Fruit fly (Drosophila melanogaster) whole organism, embryonic: ENCODE measurements around the gene CG5171.
A peak's percentile ranks its signal among the peaks of the same experiment; 100 is the strongest.

Experiments used
- Bteb2 ChIP-seq: fragments of 200-800 bp; sonication (Bioruptor generic); optimal IDR thresholded peaks from 2 replicates; lab custom pipeline; 2016; ENCODE audit warnings: missing biosample characterization, missing genetic modification characterization
- CG11696 ChIP-seq: fragments of 200-800 bp; sonication (Bioruptor generic); IDR thresholded peaks from 2 replicates; pipeline ENCODE4 v1.3.6; 2022; ENCODE audit warnings: missing biosample characterization, missing genetic modification characterization
- CG13287 ChIP-seq: fragments of 200-800 bp; sonication (Bioruptor generic); IDR thresholded peaks from 2 replicates; pipeline ENCODE4 v1.3.6; 2022; ENCODE audit warnings: missing biosample characterization, missing genetic modification characterization; ENCODE audit not compliant: partially characterized antibody
- CG14014 ChIP-seq: fragments of 200-800 bp; sonication (Bioruptor generic); IDR thresholded peaks from 2 replicates; pipeline ENCODE4 v1.3.6; 2022; ENCODE audit warnings: missing biosample characterization, missing genetic modification characterization
- CG15011 ChIP-seq: fragments of 200-800 bp; sonication (Bioruptor generic); optimal IDR thresholded peaks from 3 replicates; lab custom pipeline; 2018; ENCODE audit warnings: missing biosample characterization, mild to moderate bottlenecking, missing genetic modification characterization
- CG15479 ChIP-seq: fragments of 200-800 bp; sonication (Bioruptor generic); optimal IDR thresholded peaks from 3 replicates; lab custom pipeline; 2019; ENCODE audit warnings: missing biosample characterization, mild to moderate bottlenecking, missing genetic modification characterization, moderate library complexity
- CG16815 ChIP-seq: fragments of 200-800 bp; sonication (Bioruptor generic); optimal IDR thresholded peaks from 3 replicates; lab custom pipeline; 2017; ENCODE audit warnings: missing biosample characterization, mild to moderate bottlenecking, missing genetic modification characterization
- CG17912 ChIP-seq: fragments of 200-800 bp; sonication (Bioruptor generic); optimal IDR thresholded peaks from 2 replicates; lab custom pipeline; 2018; ENCODE audit warnings: missing biosample characterization, mild to moderate bottlenecking, missing genetic modification characterization
- CG18599 ChIP-seq: fragments of 200-800 bp; sonication (Bioruptor generic); optimal IDR thresholded peaks from 3 replicates; lab custom pipeline; 2017; ENCODE audit warnings: missing biosample characterization, missing genetic modification characterization, mild to moderate bottlenecking, moderate library complexity, missing genetic modification reagents
- CG2120 ChIP-seq: fragments of 200-800 bp; sonication (Bioruptor generic); optimal IDR thresholded peaks from 3 replicates; lab custom pipeline; 2016; ENCODE audit warnings: missing biosample characterization, missing genetic modification characterization
- CG30020 ChIP-seq: fragments of 200-800 bp; optimal IDR thresholded peaks from 2 replicates; lab custom pipeline; 2019; ENCODE audit warnings: missing biosample characterization, mild to moderate bottlenecking, missing genetic modification characterization, moderate library complexity
- CG3407 ChIP-seq: fragments of 200-800 bp; sonication (Bioruptor generic); optimal IDR thresholded peaks from 2 replicates; lab custom pipeline; 2018; ENCODE audit warnings: missing biosample characterization, mild to moderate bottlenecking, missing genetic modification characterization
- CG34224 ChIP-seq: fragments of 200-800 bp; sonication (Bioruptor generic); IDR thresholded peaks from 3 replicates; pipeline ENCODE4 v1.3.6; 2022; ENCODE audit warnings: missing biosample characterization, missing genetic modification characterization; ENCODE audit not compliant: partially characterized antibody
- CG3838 ChIP-seq: fragments of 200-800 bp; sonication (Bioruptor generic); optimal IDR thresholded peaks from 3 replicates; lab custom pipeline; 2016; ENCODE audit warnings: missing biosample characterization, missing genetic modification characterization
- CG4360 ChIP-seq: fragments of 200-800 bp; sonication (Bioruptor generic); IDR thresholded peaks from 2 replicates; pipeline ENCODE4 v1.3.6; 2022; ENCODE audit warnings: missing biosample characterization, missing genetic modification characterization
- CG5180 ChIP-seq: fragments of 200-800 bp; sonication (Bioruptor generic); optimal IDR thresholded peaks from 3 replicates; lab custom pipeline; 2017; ENCODE audit warnings: missing biosample characterization, missing genetic modification characterization, mild to moderate bottlenecking, moderate library complexity, missing genetic modification reagents
- CG7963 ChIP-seq: fragments of 200-800 bp; sonication (Bioruptor generic); IDR thresholded peaks from 3 replicates; pipeline ENCODE4 v1.3.6; 2022; ENCODE audit warnings: missing biosample characterization, missing genetic modification characterization; ENCODE audit not compliant: partially characterized antibody
- CG8359 ChIP-seq: fragments of 200-800 bp; sonication (Bioruptor generic); optimal IDR thresholded peaks from 2 replicates; lab custom pipeline; 2017; ENCODE audit warnings: missing biosample characterization, mild to moderate bottlenecking, missing genetic modification characterization, borderline replicate concordance
- CG9727 ChIP-seq: fragments of 200-800 bp; sonication (Bioruptor generic); optimal IDR thresholded peaks from 3 replicates; lab custom pipeline; 2017; ENCODE audit warnings: missing biosample characterization, mild to moderate bottlenecking, missing genetic modification characterization
- Fer3 ChIP-seq: fragments of 200-800 bp; sonication (Bioruptor generic); optimal IDR thresholded peaks from 2 replicates; lab custom pipeline; 2018; ENCODE audit warnings: missing biosample characterization, mild to moderate bottlenecking, missing genetic modification characterization, moderate library complexity
- HLH3B ChIP-seq: fragments of 200-800 bp; sonication (Bioruptor generic); IDR thresholded peaks from 2 replicates; pipeline ENCODE4 v1.3.6; 2022; ENCODE audit warnings: missing biosample characterization, missing genetic modification characterization
- Hr78 ChIP-seq, 2 experiments: fragments of 200-800 bp in 1 of 2; fragments of >200 bp in 1 of 2; sonication (Bioruptor generic) in 1 of 2; optimal IDR thresholded peaks; 2 replicates each; lab custom pipeline; 2017 to 2019; ENCODE audit warnings: missing biosample characterization in 2 of 2, missing genetic modification characterization in 2 of 2, mild to moderate bottlenecking in 1 of 2, moderate library complexity in 1 of 2
- Jarid2 ChIP-seq: fragments of 200-800 bp; sonication (Bioruptor generic); optimal IDR thresholded peaks from 3 replicates; lab custom pipeline; 2017; ENCODE audit warnings: mild to moderate bottlenecking, missing biosample characterization, missing genetic modification reagents, missing genetic modification characterization
- Myb ChIP-seq: fragments of 200-800 bp; sonication (Bioruptor generic); optimal IDR thresholded peaks from 2 replicates; lab custom pipeline; 2016; ENCODE audit warnings: missing biosample characterization, missing genetic modification characterization
- Rx ChIP-seq: fragments of 200-800 bp; sonication (Bioruptor generic); IDR thresholded peaks from 2 replicates; pipeline ENCODE4 v1.3.6; 2022; ENCODE audit warnings: missing biosample characterization, missing genetic modification characterization
- Side ChIP-seq: fragments of 200-800 bp; sonication (Bioruptor generic); optimal IDR thresholded peaks from 2 replicates; lab custom pipeline; 2016; ENCODE audit warnings: missing biosample characterization, missing genetic modification characterization
- Six4 ChIP-seq: fragments of 200-800 bp; sonication (Bioruptor generic); optimal IDR thresholded peaks from 2 replicates; lab custom pipeline; 2016; ENCODE audit warnings: missing biosample characterization, missing genetic modification characterization
- Sry-δ ChIP-seq: fragments of 200-800 bp; sonication (Bioruptor generic); optimal IDR thresholded peaks from 2 replicates; lab custom pipeline; 2016; ENCODE audit warnings: missing biosample characterization, missing genetic modification characterization
- Trl ChIP-seq, 3 experiments: fragments of >200 bp in 2 of 3; fragments of 200-800 bp in 1 of 3; sonication (Bioruptor generic) in 1 of 3; optimal IDR thresholded peaks; 2 replicates in 1 of 3; 3 replicates in 2 of 3; lab custom pipeline; 2016 to 2017; ENCODE audit warnings: missing biosample characterization in 1 of 3, missing genetic modification characterization in 1 of 3
- Vsx1 ChIP-seq: fragments of 200-800 bp; sonication (Bioruptor generic); optimal IDR thresholded peaks from 2 replicates; lab custom pipeline; 2017; ENCODE audit warnings: missing biosample characterization, mild to moderate bottlenecking, missing genetic modification characterization, missing genetic modification reagents
- Xrp1 ChIP-seq: fragments of 200-800 bp; sonication (Bioruptor generic); IDR thresholded peaks from 2 replicates; pipeline ENCODE4 v1.3.6; 2022; ENCODE audit warnings: missing biosample characterization, missing genetic modification characterization
- ap ChIP-seq: fragments of 200-800 bp; sonication (Bioruptor generic); IDR thresholded peaks from 2 replicates; pipeline ENCODE4 v1.3.6; 2022; ENCODE audit warnings: missing biosample characterization, missing genetic modification characterization
- ara ChIP-seq: fragments of 200-800 bp; sonication (Bioruptor generic); IDR thresholded peaks from 2 replicates; pipeline ENCODE4 v1.3.6; 2022; ENCODE audit warnings: missing biosample characterization, missing genetic modification characterization
- cato ChIP-seq: fragments of 200-800 bp; sonication (Bioruptor generic); optimal IDR thresholded peaks from 2 replicates; lab custom pipeline; 2016; ENCODE audit warnings: missing biosample characterization, missing genetic modification characterization, borderline replicate concordance
- chm ChIP-seq: fragments of 200-800 bp; sonication (Bioruptor generic); IDR thresholded peaks from 2 replicates; pipeline ENCODE4 v1.3.6; 2022; ENCODE audit warnings: missing biosample characterization, missing genetic modification characterization
- crol ChIP-seq: fragments of 200-800 bp; sonication (Bioruptor generic); IDR thresholded peaks from 2 replicates; pipeline ENCODE4 v1.3.6; 2022; ENCODE audit warnings: missing biosample characterization, missing genetic modification characterization
- emc ChIP-seq: fragments of 200-800 bp; sonication (Bioruptor generic); optimal IDR thresholded peaks from 2 replicates; lab custom pipeline; 2016; ENCODE audit warnings: missing biosample characterization, missing genetic modification characterization
- ind ChIP-seq: fragments of 200-800 bp; sonication (Bioruptor generic); optimal IDR thresholded peaks from 3 replicates; lab custom pipeline; 2016; ENCODE audit warnings: missing biosample characterization, missing genetic modification characterization
- jing ChIP-seq: fragments of 200-800 bp; sonication (Bioruptor generic); optimal IDR thresholded peaks from 2 replicates; lab custom pipeline; 2018; ENCODE audit warnings: missing biosample characterization, mild to moderate bottlenecking, missing genetic modification characterization
- lilli ChIP-seq: fragments of 200-800 bp; sonication (Bioruptor generic); optimal IDR thresholded peaks from 3 replicates; lab custom pipeline; 2016; ENCODE audit warnings: missing biosample characterization, missing genetic modification characterization
- lmd ChIP-seq: fragments of 200-800 bp; sonication (Bioruptor generic); IDR thresholded peaks from 2 replicates; pipeline ENCODE4 v1.3.6; 2022; ENCODE audit warnings: missing biosample characterization, missing genetic modification characterization
- lov ChIP-seq, 2 experiments: fragments of 200-800 bp in 1 of 2; fragments of >200 bp in 1 of 2; sonication (Bioruptor generic) in 1 of 2; IDR thresholded peaks in 1 of 2; optimal IDR thresholded peaks in 1 of 2; 2 replicates in 1 of 2; 3 replicates in 1 of 2; pipeline versions ENCODE4 v1.3.6 to Lab custom; 2017 to 2022; ENCODE audit warnings: missing biosample characterization in 1 of 2, missing genetic modification characterization in 1 of 2
- p53 ChIP-seq: fragments of 200-800 bp; sonication (Bioruptor generic); optimal IDR thresholded peaks from 2 replicates; lab custom pipeline; 2016; ENCODE audit warnings: missing biosample characterization, missing genetic modification characterization
- sens ChIP-seq: fragments of 200-800 bp; sonication (Bioruptor generic); peaks from one replicate; lab custom pipeline; 2016; ENCODE audit warnings: missing biosample characterization, missing genetic modification characterization
- sens-2 ChIP-seq: fragments of 200-800 bp; sonication (Bioruptor generic); IDR thresholded peaks from 2 replicates; pipeline ENCODE4 v1.3.6; 2022; ENCODE audit warnings: missing biosample characterization, missing genetic modification characterization
- so ChIP-seq: fragments of 200-800 bp; sonication (Bioruptor generic); IDR thresholded peaks from 3 replicates; pipeline ENCODE4 v1.3.6; 2022; ENCODE audit warnings: missing biosample characterization, missing genetic modification characterization
- sr ChIP-seq: fragments of 200-800 bp; sonication (Bioruptor generic); IDR thresholded peaks from 3 replicates; pipeline ENCODE4 v1.3.6; 2022; ENCODE audit warnings: missing biosample characterization, missing genetic modification characterization
- tap ChIP-seq: fragments of 200-800 bp; optimal IDR thresholded peaks from 3 replicates; lab custom pipeline; 2019; ENCODE audit warnings: missing biosample characterization, mild to moderate bottlenecking, missing genetic modification characterization, moderate library complexity

Gene CG5171

dm6 chr2L:7419408-7420304 is 18.5 kb downstream of the CG5171 start (continued):
- TF ChIP-seq Six4 (GFP tag; lab: Kevin White, UChicago), result no peak
- no peak for TF ChIP-seq CG30020 (tag; lab: Kevin White, UChicago)
- peak; percentile 63 for TF ChIP-seq CG18599
- no peak for TF ChIP-seq ara (GFP tag; lab: Robert Waterston, UW)
- TF ChIP-seq CG3838, result no peak
- TF ChIP-seq ind, result no peak
- no peak for TF ChIP-seq CG5180
- no peak for TF ChIP-seq lov (optimal IDR thresholded peaks at IDR 0.05; lab: Kevin White, UChicago)
- 0 out of 3 replicates have a peak, but pooled peaks have one; percentile 10 for TF ChIP-seq lov (GFP tag; IDR thresholded peaks at IDR 0.05; lab: Robert Waterston, UW)
- TF ChIP-seq Bteb2 (GFP tag; lab: Kevin White, UChicago), result no peak
- peak; percentile 81 for TF ChIP-seq crol (GFP tag; lab: Robert Waterston, UW)
- TF ChIP-seq Myb (GFP tag; lab: Kevin White, UChicago), result no peak
- peak; percentile 41; the same call in 1 of the 2 replicates for TF ChIP-seq sens-2 (GFP tag; lab: Robert Waterston, UW)
- peak; percentile 50 for TF ChIP-seq CG15479 (GFP tag; lab: Kevin White, UChicago)
- TF ChIP-seq CG8359 (GFP tag; lab: Kevin White, UChicago), result no peak
- peak; percentile 68 for TF ChIP-seq CG2120 (GFP tag; lab: Kevin White, UChicago)
- no peak for TF ChIP-seq Rx (GFP tag; lab: Robert Waterston, UW)
- no peak for TF ChIP-seq CG7963 (GFP tag; lab: Robert Waterston, UW)
- no peak for TF ChIP-seq CG17912 (GFP tag; lab: Kevin White, UChicago)
- TF ChIP-seq Trl (optimal IDR thresholded peaks at IDR 0.05; lab: Kevin White, UChicago), result peak; percentile 29 to 40
- TF ChIP-seq Trl (GFP tag; optimal IDR thresholded peaks at IDR 0.05; lab: Kevin White, UChicago), result no peak
- no peak for TF ChIP-seq sr
- TF ChIP-seq CG15011, result no peak
- TF ChIP-seq CG4360 (GFP tag; lab: Robert Waterston, UW), result no peak
- TF ChIP-seq cato, result no peak
- TF ChIP-seq lilli (GFP tag; lab: Kevin White, UChicago), result peak; percentile 18
- no peak for TF ChIP-seq Sry-δ (GFP tag; lab: Kevin White, UChicago)
- peak in 1 of 2 experiments; percentile 19 for TF ChIP-seq Hr78 (GFP tag; optimal IDR thresholded peaks at IDR 0.05; lab: Kevin White, UChicago)
- TF ChIP-seq CG16815 (GFP tag; lab: Kevin White, UChicago), result no peak
- no peak for TF ChIP-seq jing
- TF ChIP-seq Fer3, result peak; percentile 32
- peak; percentile 11; the same call in 1 of the 2 replicates for TF ChIP-seq lmd
- peak; percentile 40; the same call in 1 of the 2 replicates for TF ChIP-seq CG14014 (GFP tag; lab: Robert Waterston, UW)
- no peak for TF ChIP-seq Side
- 0 out of 2 replicates have a peak, but pooled peaks have one; percentile 9 for TF ChIP-seq HLH3B (GFP tag; lab: Robert Waterston, UW)
- no peak for TF ChIP-seq CG3407
- peak; percentile 70 for TF ChIP-seq sens (GFP tag; lab: Kevin White, UChicago)
- no peak for TF ChIP-seq so (GFP tag; lab: Robert Waterston, UW)
- TF ChIP-seq emc (GFP tag; lab: Kevin White, UChicago), result no peak
- no peak for TF ChIP-seq Vsx1 (GFP tag; lab: Kevin White, UChicago)
- no peak for TF ChIP-seq Xrp1 (GFP tag; lab: Robert Waterston, UW)
- no peak for TF ChIP-seq CG13287 (GFP tag; lab: Robert Waterston, UW)
- TF ChIP-seq chm, result no peak; the same call in 1 of the 2 replicates
- TF ChIP-seq tap (tag; lab: Kevin White, UChicago), result no peak
- TF ChIP-seq Jarid2 (GFP tag; lab: Kevin White, UChicago), result no peak
- TF ChIP-seq CG11696, result no peak
- TF ChIP-seq CG9727 (GFP tag; lab: Kevin White, UChicago), result no peak
- no peak for TF ChIP-seq CG34224 (GFP tag; lab: Robert Waterston, UW)
- TF ChIP-seq p53 (GFP tag; lab: Kevin White, UChicago), result no peak
- no peak for TF ChIP-seq ap
